Worm (Caenorhabditis elegans): ENCODE data around the gene F56C3.3.

The F56C3.3 gene

ce11 chrX:1395793-1396192 lies 37.6 kb upstream of the F56C3.3 start:
- TF ChIP-seq mls-2 (tag; optimal IDR thresholded peaks at IDR 0.05) (no peak), ceh-83 (GFP tag; optimal IDR thresholded peaks at IDR 0.05) (no peak), nhr-12 (tag; optimal IDR thresholded peaks at IDR 0.05) (no peak), sem-2 (GFP tag; optimal IDR thresholded peaks at IDR 0.05) (no peak), flh-1 (GFP tag; optimal IDR thresholded peaks at IDR 0.05) (no peak), mep-1 (tag; optimal IDR thresholded peaks at IDR 0.05) (no peak), cnd-1 (tag; optimal IDR thresholded peaks at IDR 0.05) (no peak), elt-3 (tag; optimal IDR thresholded peaks at IDR 0.05) (no peak)

DNA sequence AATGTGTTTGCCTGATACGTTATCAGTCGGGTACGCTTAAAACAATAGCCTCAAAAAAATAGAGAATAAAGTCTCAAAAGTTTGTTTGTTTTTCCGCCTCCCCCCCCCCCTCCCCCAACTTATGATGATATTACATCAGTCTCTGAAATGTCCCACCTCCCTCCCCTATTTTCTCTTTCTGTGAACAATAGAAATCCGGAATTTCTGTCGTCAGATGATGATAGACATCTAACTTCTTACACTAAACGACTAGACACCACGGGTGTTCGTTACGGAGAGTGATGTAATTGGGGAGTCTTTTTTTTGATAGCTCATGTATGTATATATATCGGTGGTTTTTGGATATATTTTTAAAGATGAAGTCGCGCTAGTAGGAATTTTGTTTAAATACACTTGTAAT lies 36.2 kb upstream of the F56C3.3 start:
- TF ChIP-seq nhr-2 (tag; optimal IDR thresholded peaks at IDR 0.05) (no peak), ces-1 (GFP tag; optimal IDR thresholded peaks at IDR 0.05) (no peak), nhr-12 (tag; optimal IDR thresholded peaks at IDR 0.05) (no peak), lin-32 (GFP tag; optimal IDR thresholded peaks at IDR 0.05) (no peak), drap-1 (GFP tag; optimal IDR thresholded peaks at IDR 0.05) (no peak), pha-4 (tag; optimal IDR thresholded peaks at IDR 0.05) (no peak), unc-62 (GFP tag; optimal IDR thresholded peaks at IDR 0.05) (no peak), lsy-2 (tag; optimal IDR thresholded peaks at IDR 0.05) (no peak), tbx-8 (GFP tag; optimal IDR thresholded peaks at IDR 0.05) (no peak), ceh-39 (tag; optimal IDR thresholded peaks at IDR 0.05) (no peak), mep-1 (tag; optimal IDR thresholded peaks at IDR 0.05) (no peak), ceh-83 (GFP tag; optimal IDR thresholded peaks at IDR 0.05) (no peak), ceh-43 (GFP tag; optimal IDR thresholded peaks at IDR 0.05) (no peak), M03D4.4 (tag; optimal IDR thresholded peaks at IDR 0.05) (no peak), ham-2 (GFP tag; optimal IDR thresholded peaks at IDR 0.05) (no peak), hlh-1 (tag; optimal IDR thresholded peaks at IDR 0.05) (no peak), nhr-76 (tag; optimal IDR thresholded peaks at IDR 0.05) (no peak), ztf-11 (tag; optimal IDR thresholded peaks at IDR 0.05) (no peak), unc-120 (tag; optimal IDR thresholded peaks at IDR 0.05; ENCODE audit: poor library complexity, severe bottlenecking) (no peak)

DNA sequence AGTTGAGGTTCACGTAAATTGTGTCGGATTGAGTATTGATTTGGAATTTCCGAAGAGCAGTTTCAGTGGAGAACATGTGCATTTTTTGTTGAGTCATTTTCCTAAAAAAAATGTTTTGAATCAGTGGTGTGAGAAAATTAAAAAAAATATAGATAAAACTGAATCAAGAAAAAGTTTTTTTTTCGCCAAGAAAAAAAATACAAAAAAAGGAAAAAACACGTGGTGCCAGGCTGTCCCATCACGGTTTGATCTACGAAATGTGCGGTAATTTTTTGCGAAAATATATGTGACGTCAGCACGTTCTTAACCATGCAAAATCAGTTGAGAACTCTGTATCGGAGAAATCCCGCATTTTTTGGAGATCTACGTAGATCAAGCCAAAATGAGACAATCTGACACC lies 35.7 kb upstream of the F56C3.3 start, which contains the start of gene F56C3.9:
Gene F56C3.9, minus strand, starts transcription at position 101 of the 400 bp plus-strand sequence.
- TF ChIP-seq ceh-83 (GFP tag; optimal IDR thresholded peaks at IDR 0.05) (no peak), nhr-2 (tag; optimal IDR thresholded peaks at IDR 0.05) (no peak), blmp-1 (tag; optimal IDR thresholded peaks at IDR 0.05) (no peak), zip-8 (tag; optimal IDR thresholded peaks at IDR 0.05) (no peak)

DNA sequence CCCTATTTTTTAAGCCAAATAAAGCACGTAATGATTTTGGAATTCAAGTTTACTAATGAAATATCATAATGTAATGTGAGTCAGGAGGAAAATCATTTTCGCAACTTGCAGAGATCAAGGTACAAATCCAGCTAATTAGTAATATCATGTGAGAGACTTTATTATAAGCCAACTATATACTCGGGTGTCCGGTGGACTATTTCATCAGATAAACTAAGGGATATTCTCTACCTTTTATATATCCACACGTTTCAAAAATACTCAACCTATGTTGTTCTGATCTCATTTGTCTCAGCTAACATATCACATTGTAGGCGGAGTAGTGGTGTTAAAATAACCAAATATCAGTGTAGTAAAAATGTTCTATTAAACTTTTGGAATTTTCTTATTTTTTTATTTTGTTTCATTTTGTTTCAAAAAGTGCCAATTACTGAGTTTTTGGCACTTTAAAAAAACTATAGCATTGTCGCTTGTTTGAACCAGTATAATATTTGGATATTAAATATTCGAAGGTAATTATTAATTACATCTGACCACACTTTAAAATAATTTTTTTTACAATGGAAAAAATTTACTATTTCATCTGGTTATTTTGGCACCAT lies 31.3 kb upstream of the F56C3.3 start:
- peak; percentile 74 for TF ChIP-seq elt-3 (tag; optimal IDR thresholded peaks at IDR 0.05)
- TF ChIP-seq tbx-8 (GFP tag; optimal IDR thresholded peaks at IDR 0.05): no peak
- peak; percentile 89 for TF ChIP-seq nhr-237 (tag; optimal IDR thresholded peaks at IDR 0.05)
- peak; percentile 62 for TF ChIP-seq ces-1 (GFP tag; optimal IDR thresholded peaks at IDR 0.05)
- TF ChIP-seq pha-4 (tag; optimal IDR thresholded peaks at IDR 0.05): no peak

DNA sequence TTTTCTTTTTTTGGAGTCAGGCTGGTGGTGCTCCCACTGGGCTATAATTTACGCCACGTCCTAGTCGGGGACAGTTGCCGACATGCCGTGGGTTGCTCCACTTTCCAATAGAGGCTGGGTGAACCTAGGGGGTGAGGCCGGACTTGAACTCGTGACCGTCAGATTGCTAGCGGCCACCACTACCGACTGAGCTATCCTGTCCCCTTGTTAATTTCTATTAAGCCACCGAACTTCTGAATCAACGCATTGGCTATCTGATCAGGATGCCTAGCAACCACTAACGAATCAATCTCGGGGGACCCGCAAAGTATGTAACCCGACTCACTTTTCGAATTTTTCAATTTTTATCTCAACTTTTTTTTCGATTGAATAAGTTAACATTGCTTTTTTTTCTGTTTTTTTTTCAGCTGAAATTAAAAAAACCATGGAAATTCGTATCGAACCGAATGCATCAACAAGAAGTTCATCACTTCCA lies 28.7 kb upstream of the F56C3.3 start, which contains the start of gene F56C3.1:
Gene F56C3.1, plus strand, starts transcription at position 425 of the 475 bp plus-strand sequence.
- no peak for TF ChIP-seq unc-62 (GFP tag; optimal IDR thresholded peaks at IDR 0.05)
- TF ChIP-seq ceh-83 (GFP tag; optimal IDR thresholded peaks at IDR 0.05): no peak
- no peak for TF ChIP-seq nhr-12 (tag; optimal IDR thresholded peaks at IDR 0.05)
- TF ChIP-seq blmp-1 (tag; optimal IDR thresholded peaks at IDR 0.05): no peak
- TF ChIP-seq elt-3 (tag; optimal IDR thresholded peaks at IDR 0.05): no peak
- TF ChIP-seq ztf-11 (tag; optimal IDR thresholded peaks at IDR 0.05): no peak
- TF ChIP-seq unc-39 (tag; optimal IDR thresholded peaks at IDR 0.05): no peak
- no peak for TF ChIP-seq lin-13 (tag; optimal IDR thresholded peaks at IDR 0.05)
- no peak for TF ChIP-seq nhr-2 (tag; optimal IDR thresholded peaks at IDR 0.05)
- TF ChIP-seq elt-1 (tag; optimal IDR thresholded peaks at IDR 0.05; ENCODE audit: borderline replicate concordance, insufficient read depth): no peak
- no peak for TF ChIP-seq pha-4 (tag; optimal IDR thresholded peaks at IDR 0.05)
- TF ChIP-seq ces-1 (GFP tag; optimal IDR thresholded peaks at IDR 0.05): no peak
- no peak for TF ChIP-seq drap-1 (GFP tag; optimal IDR thresholded peaks at IDR 0.05)
- no peak for TF ChIP-seq sptf-1 (tag; optimal IDR thresholded peaks at IDR 0.05)
- no peak for TF ChIP-seq lsy-2 (tag; optimal IDR thresholded peaks at IDR 0.05)
- TF ChIP-seq mls-2 (tag; optimal IDR thresholded peaks at IDR 0.05): no peak
